Worm (Caenorhabditis elegans) whole organism, late embryonic: ENCODE measurements around the gene srlf-18.

Source experiments
- ama-1 ChIP-seq: fragments of 150-350 bp; optimal IDR thresholded peaks from 2 replicates; lab custom pipeline; 2014
- ceh-45 ChIP-seq: fragments of 200-800 bp; sonication (Bioruptor generic); IDR thresholded peaks from 2 replicates; pipeline ENCODE4 v1.3.6; 2022; ENCODE audit warnings: missing genetic modification reagents, missing genetic modification characterization, missing compliant biosample characterization
- eyg-1 ChIP-seq: sonication (generic microtip); optimal IDR thresholded peaks from 2 replicates; lab custom pipeline; 2016; ENCODE audit warnings: missing genotype, missing genetic modification characterization, missing compliant biosample characterization
- fax-1 ChIP-seq: sonication (generic microtip); optimal IDR thresholded peaks from 2 replicates; lab custom pipeline; 2016; ENCODE audit warnings: missing genotype, missing genetic modification characterization, missing compliant biosample characterization
- pag-3 ChIP-seq: sonication (generic microtip); optimal IDR thresholded peaks from 2 replicates; lab custom pipeline; 2016; ENCODE audit warnings: missing compliant biosample characterization, missing genetic modification characterization, borderline replicate concordance
- tbx-7 ChIP-seq: sonication (generic microtip); optimal IDR thresholded peaks from 2 replicates; lab custom pipeline; 2016; ENCODE audit warnings: missing genotype, missing genetic modification characterization, missing compliant biosample characterization

ce11 chrIV:11148788-11149366 lies 47.6 kb upstream of the srlf-18 start:
- TF ChIP-seq ceh-45 (GFP tag; lab: Robert Waterston, UW) (no peak), fax-1 (no peak), pag-3 (tag; lab: Kevin White, UChicago) (no peak), eyg-1 (no peak), ama-1 (no peak), tbx-7 (tag; lab: Kevin White, UChicago) (no peak)
